Worm (Caenorhabditis elegans) whole organism, early embryonic: ENCODE results near the gene T04B2.3.

Experiments used
- B0310.2 ChIP-seq: sonication (generic microtip); optimal IDR thresholded peaks from 2 replicates; lab custom pipeline; 2016; ENCODE audit warnings: mild to moderate bottlenecking, missing genetic modification characterization, missing compliant biosample characterization
- ama-1 ChIP-seq: fragments of 150-350 bp; optimal IDR thresholded peaks from 2 replicates; lab custom pipeline; 2014
- ceh-36 ChIP-seq: sonication (generic microtip); optimal IDR thresholded peaks from 2 replicates; lab custom pipeline; 2016; ENCODE audit warnings: missing genetic modification characterization, inconsistent platforms, missing compliant biosample characterization
- ets-7 ChIP-seq: sonication (generic microtip); optimal IDR thresholded peaks from 2 replicates; lab custom pipeline; 2016; ENCODE audit warnings: missing genotype, missing genetic modification characterization, missing compliant biosample characterization
- flt-1 ChIP-seq: fragments of 200-800 bp; sonication (Bioruptor generic); IDR thresholded peaks from 2 replicates; pipeline ENCODE4 v1.3.6; 2022; ENCODE audit warnings: missing genetic modification characterization, missing compliant biosample characterization
- hmbx-1 ChIP-seq: sonication (generic microtip); optimal IDR thresholded peaks from 2 replicates; lab custom pipeline; 2016; ENCODE audit warnings: mild to moderate bottlenecking, missing genetic modification characterization, missing compliant biosample characterization
- hnd-1 ChIP-seq: sonication (generic microtip); optimal IDR thresholded peaks from 2 replicates; lab custom pipeline; 2016; ENCODE audit warnings: missing genetic modification characterization, missing compliant biosample characterization
- sea-1 ChIP-seq: fragments of 200-800 bp; sonication (Bioruptor generic); conservative IDR thresholded peaks from 2 replicates; pipeline ENCODE4 v1.3.6; 2022; ENCODE audit warnings: missing genetic modification characterization, missing compliant biosample characterization
- tbx-11 ChIP-seq: fragments of 200-800 bp; sonication (Bioruptor generic); IDR thresholded peaks from 2 replicates; pipeline ENCODE4 v1.3.6; 2022; ENCODE audit warnings: missing genetic modification characterization, missing compliant biosample characterization
- tbx-37 ChIP-seq: fragments of 200-800 bp; sonication (Bioruptor generic); conservative IDR thresholded peaks from 2 replicates; pipeline ENCODE4 v1.3.6; 2022; ENCODE audit warnings: missing genetic modification reagents, missing genetic modification characterization, missing compliant biosample characterization
- tra-4 ChIP-seq: sonication (generic microtip); optimal IDR thresholded peaks from 2 replicates; lab custom pipeline; 2017; ENCODE audit warnings: missing genetic modification characterization, missing compliant biosample characterization

- TF ChIP-seq hnd-1 (tag; lab: Kevin White, UChicago), result no peak
- no peak for TF ChIP-seq tra-4 (tag; lab: Kevin White, UChicago)
- TF ChIP-seq ets-7 (tag; lab: Kevin White, UChicago), result no peak
- TF ChIP-seq ceh-36 (tag; lab: Kevin White, UChicago), result no peak
- no peak for TF ChIP-seq ama-1 (lab: Kevin White, UChicago)
- TF ChIP-seq sea-1 (GFP tag; lab: Robert Waterston, UW), result no peak
- no peak for TF ChIP-seq flt-1 (GFP tag; lab: Robert Waterston, UW)
- no peak for TF ChIP-seq tbx-11 (GFP tag; lab: Robert Waterston, UW)
- TF ChIP-seq B0310.2 (tag; lab: Kevin White, UChicago), result no peak
- no peak for TF ChIP-seq tbx-37 (GFP tag; lab: Robert Waterston, UW)
- TF ChIP-seq hmbx-1 (tag; lab: Kevin White, UChicago), result no peak
Observed at ce11 chrIV:10022991-10023390, 24.2 kb upstream of the T04B2.3 start, which contains the start of gene F44D12.8.
